Fruit fly (Drosophila melanogaster): ENCODE measurements around the gene app.

Gene app

DNA sequence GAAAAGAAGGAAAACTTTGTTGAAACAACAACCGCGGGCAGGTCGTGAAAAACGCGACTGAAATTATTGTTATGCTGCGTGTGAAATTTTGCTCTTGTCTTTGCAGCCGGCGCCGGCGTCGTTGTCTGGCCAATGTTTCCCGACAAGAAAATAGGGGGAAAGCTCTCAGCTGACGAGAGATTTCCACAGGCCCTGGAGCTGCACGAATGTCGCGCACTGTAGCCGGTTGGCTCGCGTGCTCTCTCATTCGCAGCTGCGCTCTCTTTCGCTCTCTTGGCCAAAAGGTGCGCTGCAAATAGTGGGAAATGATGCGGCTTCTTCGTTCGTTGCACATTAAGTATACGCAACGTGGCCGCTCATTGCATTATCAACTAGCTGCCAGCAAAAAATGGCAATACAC is 102.9 kb downstream of the app start, which contains the start of gene CG9760 (continued):
- TF ChIP-seq ranshi (GFP tag; IDR thresholded peaks at IDR 0.05) (0 out of 2 replicates have a peak, but pooled peaks have one; percentile 7), NFAT (GFP tag; IDR thresholded peaks at IDR 0.05) (0 out of 2 replicates have a peak, but pooled peaks have one; percentile 12), CG17359 (tag; optimal IDR thresholded peaks at IDR 0.05) (no peak), salm (tag; optimal IDR thresholded peaks at IDR 0.05) (no peak), gem (tag; optimal IDR thresholded peaks at IDR 0.05) (peak; percentile 21), lmd (GFP tag; IDR thresholded peaks at IDR 0.05) (peak; percentile 39), Adf1 (GFP tag; IDR thresholded peaks at IDR 0.05) (peak; percentile 40; the same call in 1 of the 2 replicates), dysf (GFP tag; IDR thresholded peaks at IDR 0.05) (peak; percentile 56; the same call in 2 of the 3 replicates), CG17328 (GFP tag; IDR thresholded peaks at IDR 0.05) (peak; percentile 55), tll (GFP tag; optimal IDR thresholded peaks at IDR 0.05) (no peak), Rx (GFP tag; IDR thresholded peaks at IDR 0.05) (0 out of 2 replicates have a peak, but pooled peaks have one; percentile 22), CG17385 (GFP tag; optimal IDR thresholded peaks at IDR 0.05) (peak; percentile 5), CG14441 (GFP tag; IDR thresholded peaks at IDR 0.05) (peak; percentile 47), CG3407 (GFP tag; optimal IDR thresholded peaks at IDR 0.05) (no peak), CG1603 (tag; optimal IDR thresholded peaks at IDR 0.05) (peak; percentile 46), Rfx (GFP tag; IDR thresholded peaks at IDR 0.05) (no peak), HLH3B (GFP tag; IDR thresholded peaks at IDR 0.05) (0 out of 2 replicates have a peak, but pooled peaks have one; percentile 39), ATbp (GFP tag; optimal IDR thresholded peaks at IDR 0.05) (no peak), bsh (GFP tag; optimal IDR thresholded peaks at IDR 0.05) (no peak), ab (GFP tag; optimal IDR thresholded peaks at IDR 0.05) (no peak), CG32772 (GFP tag; IDR thresholded peaks at IDR 0.05) (peak; percentile 26; the same call in 1 of the 2 replicates), gce (GFP tag; IDR thresholded peaks at IDR 0.05) (0 out of 3 replicates have a peak, but pooled peaks have one; percentile 12), CG32532 (GFP tag; IDR thresholded peaks at IDR 0.05) (peak; percentile 42; the same call in 1 of the 2 replicates), ken (GFP tag; IDR thresholded peaks at IDR 0.05) (no peak; the same call in 2 of the 3 replicates), pnt (GFP tag; optimal IDR thresholded peaks at IDR 0.05) (peak; percentile 2), CG15696 (tag; optimal IDR thresholded peaks at IDR 0.05) (no peak), pzg (GFP tag; optimal IDR thresholded peaks at IDR 0.05) (no peak), C15 (GFP tag; IDR thresholded peaks at IDR 0.05) (no peak), CG33213 (GFP tag; optimal IDR thresholded peaks at IDR 0.05) (no peak), ewg (GFP tag; optimal IDR thresholded peaks at IDR 0.05) (peak; percentile 56), Deaf1 (tag; optimal IDR thresholded peaks at IDR 0.05) (peak; percentile 49), fd64A (GFP tag; optimal IDR thresholded peaks at IDR 0.05) (no peak), odd (GFP tag; optimal IDR thresholded peaks at IDR 0.05) (no peak), Opbp (GFP tag; IDR thresholded peaks at IDR 0.05; ENCODE audit: partially characterized antibody) (no peak), CG17361 (GFP tag; IDR thresholded peaks at IDR 0.05) (no peak), CG33557 (GFP tag; optimal IDR thresholded peaks at IDR 0.05) (no peak), Xrp1 (GFP tag; IDR thresholded peaks at IDR 0.05) (peak; percentile 22; the same call in 1 of the 2 replicates)

DNA sequence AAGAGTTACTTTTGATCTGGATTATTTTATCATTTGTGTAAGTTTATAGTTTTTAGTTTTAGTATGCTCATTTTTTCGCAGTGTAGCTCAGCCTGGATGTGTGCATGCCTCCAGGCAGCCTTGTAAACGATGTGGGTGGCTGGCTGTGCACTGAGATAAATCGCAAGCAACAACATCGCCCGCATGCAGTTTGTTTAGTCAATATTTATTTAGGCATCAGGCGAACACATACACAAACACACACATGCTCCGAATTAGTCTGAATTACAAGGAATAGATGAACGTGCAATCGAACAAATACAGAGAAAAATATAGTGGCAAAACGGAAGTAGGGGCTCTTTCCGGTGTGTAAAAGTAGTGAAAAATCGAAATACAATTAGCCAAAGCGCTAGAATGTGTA is 103.6 kb downstream of the app start:
- TF ChIP-seq dysf (GFP tag; IDR thresholded peaks at IDR 0.05) (0 out of 3 replicates have a peak, but pooled peaks have one; percentile 20), CG7556 (GFP tag; optimal IDR thresholded peaks at IDR 0.05) (peak; percentile 31), ci (GFP tag; IDR thresholded peaks at IDR 0.05) (peak; percentile 46; the same call in 2 of the 3 replicates), lmd (GFP tag; IDR thresholded peaks at IDR 0.05) (0 out of 2 replicates have a peak, but pooled peaks have one; percentile 15), slbo (GFP tag; IDR thresholded peaks at IDR 0.05) (0 out of 2 replicates have a peak, but pooled peaks have one; percentile 18), CG14050 (GFP tag; IDR thresholded peaks at IDR 0.05) (peak; percentile 13; the same call in 1 of the 3 replicates), E2f1 (GFP tag; IDR thresholded peaks at IDR 0.05) (0 out of 2 replicates have a peak, but pooled peaks have one; percentile 6), CG13424 (tag; optimal IDR thresholded peaks at IDR 0.05) (no peak), CG10979 (tag; optimal IDR thresholded peaks at IDR 0.05) (no peak), row (GFP tag; IDR thresholded peaks at IDR 0.05) (peak; percentile 13; the same call in 1 of the 3 replicates), Drgx (GFP tag; IDR thresholded peaks at IDR 0.05) (peak; percentile 18), Hey (tag; optimal IDR thresholded peaks at IDR 0.05) (no peak), CG30403 (GFP tag; optimal IDR thresholded peaks at IDR 0.05) (peak; percentile 11), grau (tag; optimal IDR thresholded peaks at IDR 0.05) (peak; percentile 11), H15 (GFP tag; IDR thresholded peaks at IDR 0.05) (0 out of 3 replicates have a peak, but pooled peaks have one; percentile 25), CG7839 (tag; optimal IDR thresholded peaks at IDR 0.05) (no peak), CG10366 (GFP tag; IDR thresholded peaks at IDR 0.05) (no peak)

All from whole organism, embryonic.